Fruit fly (Drosophila melanogaster) whole organism, embryonic: ENCODE results near the gene lectin-21Cb.

Source experiments
- Awh ChIP-seq: fragments of 200-800 bp; sonication (Bioruptor generic); IDR thresholded peaks from 2 replicates; pipeline ENCODE4, ENCODE4 v1.3.6; 2022; ENCODE audit warnings: missing biosample characterization, missing genetic modification characterization
- BEAF-32 ChIP-seq: fragments of 200-800 bp; sonication (Bioruptor generic); optimal IDR thresholded peaks from 3 replicates; lab custom pipeline; 2017; ENCODE audit warnings: missing biosample characterization, missing genetic modification characterization, mild to moderate bottlenecking, moderate library complexity, missing genetic modification reagents
- Bdp1 ChIP-seq: fragments of 200-800 bp; sonication (Bioruptor generic); optimal IDR thresholded peaks from 3 replicates; lab custom pipeline; 2016; ENCODE audit warnings: missing biosample characterization, missing genetic modification characterization
- CG10267 ChIP-seq: fragments of 200-800 bp; sonication (Bioruptor generic); optimal IDR thresholded peaks from 2 replicates; lab custom pipeline; 2018; ENCODE audit warnings: missing biosample characterization, mild to moderate bottlenecking, missing genetic modification characterization, moderate library complexity
- CG10654 ChIP-seq: fragments of 200-800 bp; sonication (Bioruptor generic); optimal IDR thresholded peaks from 2 replicates; lab custom pipeline; 2016; ENCODE audit warnings: missing biosample characterization, missing genetic modification characterization
- CG11695 ChIP-seq: fragments of 200-800 bp; sonication (Bioruptor generic); IDR thresholded peaks from 3 replicates; pipeline ENCODE4 v1.3.6; 2022; ENCODE audit warnings: missing biosample characterization, missing genetic modification characterization
- CG14860 ChIP-seq: fragments of 200-800 bp; sonication (Bioruptor generic); IDR thresholded peaks from 3 replicates; pipeline ENCODE4 v1.3.6; 2022; ENCODE audit warnings: missing biosample characterization, missing genetic modification characterization; ENCODE audit not compliant: partially characterized antibody
- CG17568 ChIP-seq: fragments of 200-800 bp; sonication (Bioruptor generic); optimal IDR thresholded peaks from 2 replicates; lab custom pipeline; 2018; ENCODE audit warnings: missing biosample characterization, mild to moderate bottlenecking, missing genetic modification characterization, moderate library complexity
- CG17912 ChIP-seq: fragments of 200-800 bp; sonication (Bioruptor generic); optimal IDR thresholded peaks from 2 replicates; lab custom pipeline; 2018; ENCODE audit warnings: missing biosample characterization, mild to moderate bottlenecking, missing genetic modification characterization
- CG2199 ChIP-seq: fragments of 200-800 bp; sonication (Bioruptor generic); IDR thresholded peaks from 3 replicates; pipeline ENCODE4 v1.3.6; 2022; ENCODE audit warnings: missing biosample characterization, missing genetic modification characterization
- CG32532 ChIP-seq: fragments of 200-800 bp; sonication (Bioruptor generic); IDR thresholded peaks from 2 replicates; pipeline ENCODE4 v1.3.6; 2022; ENCODE audit warnings: missing biosample characterization, missing genetic modification characterization
- CG32767 ChIP-seq: fragments of 200-800 bp; sonication (Bioruptor generic); IDR thresholded peaks from 2 replicates; pipeline ENCODE4 v1.3.6; 2022; ENCODE audit warnings: missing biosample characterization, missing genetic modification characterization
- CG34422 ChIP-seq: fragments of 200-800 bp; sonication (Bioruptor generic); IDR thresholded peaks from 3 replicates; pipeline ENCODE4 v1.3.6; 2022; ENCODE audit warnings: missing biosample characterization, missing genetic modification characterization
- CG4617 ChIP-seq: fragments of 200-800 bp; sonication (Bioruptor generic); optimal IDR thresholded peaks from 3 replicates; lab custom pipeline; 2016; ENCODE audit warnings: missing biosample characterization, missing genetic modification characterization, borderline replicate concordance
- CG6791 ChIP-seq: fragments of 200-800 bp; sonication (Bioruptor generic); IDR thresholded peaks from 3 replicates; pipeline ENCODE4 v1.3.6; 2022; ENCODE audit warnings: missing biosample characterization, missing genetic modification characterization; ENCODE audit not compliant: partially characterized antibody
- CG7556 ChIP-seq: fragments of 200-800 bp; sonication (Bioruptor generic); optimal IDR thresholded peaks from 2 replicates; lab custom pipeline; 2017; ENCODE audit warnings: missing biosample characterization, mild to moderate bottlenecking, missing genetic modification characterization
- CG8944 ChIP-seq: fragments of 200-800 bp; sonication (Bioruptor generic); optimal IDR thresholded peaks from 3 replicates; lab custom pipeline; 2016; ENCODE audit warnings: missing biosample characterization, missing genetic modification characterization
- CoRest ChIP-seq: fragments of 200-800 bp; sonication (Bioruptor generic); optimal IDR thresholded peaks from 3 replicates; lab custom pipeline; 2018; ENCODE audit warnings: missing biosample characterization, mild to moderate bottlenecking, missing genetic modification characterization, moderate library complexity
- Dll ChIP-seq: fragments of 200-800 bp; sonication (Bioruptor generic); IDR thresholded peaks from 4 replicates; pipeline ENCODE4 v1.3.6; 2022; ENCODE audit warnings: missing biosample characterization, missing genetic modification characterization; ENCODE audit not compliant: partially characterized antibody
- Doc3 ChIP-seq: fragments of 200-800 bp; sonication (Bioruptor generic); IDR thresholded peaks from 3 replicates; pipeline ENCODE4 v1.3.6; 2022; ENCODE audit warnings: missing biosample characterization, missing genetic modification characterization; ENCODE audit not compliant: partially characterized antibody
- HLHmδ ChIP-seq: fragments of 200-800 bp; sonication (Bioruptor generic); optimal IDR thresholded peaks from 2 replicates; lab custom pipeline; 2018; ENCODE audit warnings: missing biosample characterization, mild to moderate bottlenecking, missing genetic modification characterization, moderate library complexity
- Hr78 ChIP-seq, 2 experiments: fragments of 200-800 bp in 1 of 2; fragments of >200 bp in 1 of 2; sonication (Bioruptor generic) in 1 of 2; optimal IDR thresholded peaks; 2 replicates each; lab custom pipeline; 2017 to 2019; ENCODE audit warnings: missing biosample characterization in 2 of 2, missing genetic modification characterization in 2 of 2, mild to moderate bottlenecking in 1 of 2, moderate library complexity in 1 of 2
- MBD-R2 ChIP-seq: fragments of 200-800 bp; sonication (Bioruptor generic); IDR thresholded peaks from 2 replicates; pipeline ENCODE4 v1.3.6; 2022; ENCODE audit warnings: missing biosample characterization, missing genetic modification characterization
- Mes4 ChIP-seq: fragments of 200-800 bp; sonication (Bioruptor generic); optimal IDR thresholded peaks from 2 replicates; lab custom pipeline; 2016; ENCODE audit warnings: missing biosample characterization, missing genetic modification characterization
- Ptx1 ChIP-seq: fragments of 200-800 bp; sonication (Bioruptor generic); IDR thresholded peaks from 2 replicates; pipeline ENCODE4 v1.3.6; 2022; ENCODE audit warnings: missing biosample characterization, missing genetic modification characterization
- Sox102F ChIP-seq: fragments of 200-800 bp; sonication (Bioruptor generic); optimal IDR thresholded peaks from 2 replicates; lab custom pipeline; 2018; ENCODE audit warnings: missing biosample characterization, mild to moderate bottlenecking, missing genetic modification characterization, moderate library complexity
- Spps ChIP-seq: fragments of 200-800 bp; sonication (Bioruptor generic); optimal IDR thresholded peaks from 2 replicates; lab custom pipeline; 2018; ENCODE audit warnings: missing biosample characterization, mild to moderate bottlenecking, missing genetic modification characterization
- ac ChIP-seq: fragments of 200-800 bp; sonication (Bioruptor generic); optimal IDR thresholded peaks from 3 replicates; lab custom pipeline; 2017; ENCODE audit warnings: missing biosample characterization, mild to moderate bottlenecking, missing genetic modification characterization
- chn ChIP-seq: fragments of 200-800 bp; sonication (Bioruptor generic); optimal IDR thresholded peaks from 2 replicates; lab custom pipeline; 2016; ENCODE audit warnings: missing biosample characterization, missing genetic modification characterization
- danr ChIP-seq: fragments of 200-800 bp; sonication (Bioruptor generic); IDR thresholded peaks from 2 replicates; pipeline ENCODE4 v1.3.6; 2022; ENCODE audit warnings: missing biosample characterization, missing genetic modification characterization
- exex ChIP-seq: fragments of 200-800 bp; sonication (Bioruptor generic); optimal IDR thresholded peaks from 4 replicates; lab custom pipeline; 2018; ENCODE audit warnings: missing biosample characterization, mild to moderate bottlenecking, missing genetic modification characterization, moderate library complexity
- fd3F ChIP-seq: fragments of 200-800 bp; sonication (Bioruptor generic); optimal IDR thresholded peaks from 2 replicates; lab custom pipeline; 2018; ENCODE audit warnings: missing biosample characterization, mild to moderate bottlenecking, missing genetic modification characterization, moderate library complexity
- gfzf ChIP-seq: fragments of 200-800 bp; sonication (Bioruptor generic); optimal IDR thresholded peaks from 2 replicates; lab custom pipeline; 2016; ENCODE audit warnings: missing biosample characterization, mild to moderate bottlenecking, missing genetic modification characterization, moderate library complexity
- gro ChIP-seq: fragments of 200-800 bp; sonication (Bioruptor generic); optimal IDR thresholded peaks from 2 replicates; lab custom pipeline; 2016; ENCODE audit warnings: missing biosample characterization, missing genetic modification characterization
- gsb ChIP-seq: fragments of 200-800 bp; sonication (Bioruptor generic); IDR thresholded peaks from 2 replicates; pipeline ENCODE4 v1.3.6; 2022; ENCODE audit warnings: missing biosample characterization, missing genetic modification characterization
- insv ChIP-seq, 2 experiments: fragments of 200-800 bp; sonication (Bioruptor generic); optimal IDR thresholded peaks; 3 replicates each; lab custom pipeline; 2016 to 2018; ENCODE audit warnings: missing biosample characterization in 2 of 2, missing genetic modification characterization in 2 of 2
- jing ChIP-seq: fragments of 200-800 bp; sonication (Bioruptor generic); optimal IDR thresholded peaks from 2 replicates; lab custom pipeline; 2018; ENCODE audit warnings: missing biosample characterization, mild to moderate bottlenecking, missing genetic modification characterization
- kni ChIP-seq: fragments of 200-800 bp; sonication (Bioruptor generic); optimal IDR thresholded peaks from 3 replicates; lab custom pipeline; 2017; ENCODE audit warnings: mild to moderate bottlenecking, missing biosample characterization, missing genetic modification reagents, missing genetic modification characterization
- mirr ChIP-seq: fragments of 200-800 bp; sonication (Bioruptor generic); optimal IDR thresholded peaks from 3 replicates; lab custom pipeline; 2018; ENCODE audit warnings: missing biosample characterization, mild to moderate bottlenecking, missing genetic modification characterization
- nerfin-1 ChIP-seq: fragments of 200-800 bp; sonication (Bioruptor generic); optimal IDR thresholded peaks from 3 replicates; lab custom pipeline; 2019; ENCODE audit warnings: missing biosample characterization, mild to moderate bottlenecking, missing genetic modification characterization, moderate library complexity
- nerfin-2 ChIP-seq: fragments of 200-800 bp; sonication (Bioruptor generic); IDR thresholded peaks from 2 replicates; pipeline ENCODE4 v1.3.6; 2022; ENCODE audit warnings: missing biosample characterization, missing genetic modification characterization; ENCODE audit not compliant: partially characterized antibody
- p53 ChIP-seq: fragments of 200-800 bp; sonication (Bioruptor generic); optimal IDR thresholded peaks from 2 replicates; lab custom pipeline; 2016; ENCODE audit warnings: missing biosample characterization, missing genetic modification characterization
- pb ChIP-seq: fragments of 200-800 bp; sonication (Bioruptor generic); optimal IDR thresholded peaks from 3 replicates; lab custom pipeline; 2016; ENCODE audit warnings: missing biosample characterization, missing genetic modification characterization
- pros ChIP-seq: fragments of 200-800 bp; sonication (Bioruptor generic); optimal IDR thresholded peaks from 3 replicates; lab custom pipeline; 2019; ENCODE audit warnings: missing biosample characterization, mild to moderate bottlenecking, missing genetic modification characterization, moderate library complexity
- row ChIP-seq: fragments of 200-800 bp; sonication (Bioruptor generic); IDR thresholded peaks from 3 replicates; pipeline ENCODE4 v1.3.6; 2022; ENCODE audit warnings: missing biosample characterization, missing genetic modification characterization
- sisA ChIP-seq: fragments of 200-800 bp; sonication (Bioruptor generic); IDR thresholded peaks from 2 replicates; pipeline ENCODE4 v1.3.6; 2022; ENCODE audit warnings: missing biosample characterization, missing genetic modification characterization
- slou ChIP-seq: fragments of 200-800 bp; sonication (Bioruptor generic); optimal IDR thresholded peaks from 3 replicates; lab custom pipeline; 2016; ENCODE audit warnings: missing biosample characterization, missing genetic modification characterization
- trem ChIP-seq: fragments of 200-800 bp; optimal IDR thresholded peaks from 3 replicates; lab custom pipeline; 2019; ENCODE audit warnings: missing biosample characterization, mild to moderate bottlenecking, missing genetic modification characterization, moderate library complexity
- unpg ChIP-seq: fragments of 200-800 bp; sonication (Bioruptor generic); optimal IDR thresholded peaks from 3 replicates; lab custom pipeline; 2018; ENCODE audit warnings: missing biosample characterization, mild to moderate bottlenecking, missing genetic modification characterization, moderate library complexity
- usp ChIP-seq: fragments of >200 bp; optimal IDR thresholded peaks from 2 replicates; lab custom pipeline; 2017; ENCODE audit warnings: missing biosample characterization, missing genetic modification characterization

lectin-21Cb gene

DNA sequence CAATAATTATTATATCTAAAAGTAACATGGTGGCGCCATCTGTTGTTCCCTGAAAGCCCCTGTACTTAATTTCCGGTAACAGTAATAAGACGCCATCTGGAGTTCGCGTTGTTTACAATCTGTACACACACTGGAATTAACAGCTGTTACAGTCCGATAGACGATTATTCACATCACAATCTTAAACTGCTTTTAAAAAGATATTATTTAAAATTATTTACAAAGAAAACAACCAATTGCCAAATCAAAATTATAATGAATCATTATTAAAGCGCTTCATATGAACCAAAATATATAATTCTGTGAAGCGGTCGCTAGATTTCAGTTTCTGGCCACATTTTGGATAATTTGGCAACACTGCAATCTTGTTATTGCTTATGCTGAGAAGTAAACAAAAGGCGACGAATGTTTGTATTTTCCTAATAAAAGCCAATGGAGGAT lies 18.5 kb downstream of the lectin-21Cb start, which contains the start of gene CG13689 (continued):
- no peak for TF ChIP-seq CG17568 (GFP tag; lab: Kevin White, UChicago)
- TF ChIP-seq Awh: no peak
- TF ChIP-seq fd3F (GFP tag; lab: Kevin White, UChicago): no peak
- peak; percentile 85 for TF ChIP-seq trem (tag; lab: Kevin White, UChicago)
- TF ChIP-seq Spps: no peak
- TF ChIP-seq nerfin-2 (GFP tag; lab: Robert Waterston, UW): no peak
- TF ChIP-seq CoRest (tag; lab: Kevin White, UChicago): peak; percentile 68
- peak; percentile 63 for TF ChIP-seq sisA
- no peak for TF ChIP-seq usp (GFP tag; lab: Kevin White, UChicago)
- TF ChIP-seq p53 (GFP tag; lab: Kevin White, UChicago): no peak
- TF ChIP-seq HLHmδ: no peak
- no peak for TF ChIP-seq nerfin-1
- no peak for TF ChIP-seq gsb
- no peak for TF ChIP-seq Doc3 (GFP tag; lab: Robert Waterston, UW)
- TF ChIP-seq ac (GFP tag; lab: Kevin White, UChicago): no peak
- TF ChIP-seq chn: peak; percentile 45
- TF ChIP-seq CG6791 (GFP tag; lab: Robert Waterston, UW): no peak
- TF ChIP-seq row (GFP tag; lab: Robert Waterston, UW): peak; percentile 24; the same call in 2 of the 3 replicates
- TF ChIP-seq CG34422 (GFP tag; lab: Robert Waterston, UW): peak; percentile 72
- peak; percentile 33 for TF ChIP-seq CG10654 (GFP tag; lab: Kevin White, UChicago)
- TF ChIP-seq gfzf (GFP tag; lab: Kevin White, UChicago): no peak
- peak; percentile 35 for TF ChIP-seq BEAF-32 (GFP tag; lab: Kevin White, UChicago)
- no peak for TF ChIP-seq danr (GFP tag; lab: Robert Waterston, UW)
- no peak for TF ChIP-seq Hr78 (GFP tag; optimal IDR thresholded peaks at IDR 0.05; lab: Kevin White, UChicago)
- peak; percentile 74 for TF ChIP-seq Sox102F
- peak; percentile 69; the same call in 1 of the 3 replicates for TF ChIP-seq CG2199 (GFP tag; lab: Robert Waterston, UW)
- no peak for TF ChIP-seq unpg (GFP tag; lab: Kevin White, UChicago)
- no peak for TF ChIP-seq kni (GFP tag; lab: Kevin White, UChicago)
- TF ChIP-seq CG11695: no peak
- peak; percentile 83 for TF ChIP-seq CG32532 (GFP tag; lab: Robert Waterston, UW)
- peak; percentile 90 for TF ChIP-seq CG10267 (tag; lab: Kevin White, UChicago)
- no peak for TF ChIP-seq pros (GFP tag; lab: Kevin White, UChicago)
- no peak for TF ChIP-seq CG32767 (GFP tag; lab: Robert Waterston, UW)
- peak; percentile 23 for TF ChIP-seq slou
- TF ChIP-seq CG4617: peak; percentile 74
- no peak for TF ChIP-seq CG7556 (GFP tag; lab: Kevin White, UChicago)
- TF ChIP-seq CG14860 (GFP tag; lab: Robert Waterston, UW): no peak
- peak; percentile 17 for TF ChIP-seq Bdp1
- TF ChIP-seq Mes4 (GFP tag; lab: Kevin White, UChicago): no peak
- TF ChIP-seq MBD-R2: peak; percentile 81
- no peak for TF ChIP-seq jing
- no peak for TF ChIP-seq gro (GFP tag; lab: Kevin White, UChicago)
- peak; percentile 13 for TF ChIP-seq CG8944 (GFP tag; lab: Kevin White, UChicago)
- TF ChIP-seq insv (GFP tag; optimal IDR thresholded peaks at IDR 0.05; lab: Kevin White, UChicago): peak in 1 of 2 experiments; percentile 55
- no peak for TF ChIP-seq pb (GFP tag; lab: Kevin White, UChicago)
- peak; percentile 44 for TF ChIP-seq CG17912 (GFP tag; lab: Kevin White, UChicago)
- peak; percentile 65 for TF ChIP-seq Ptx1
- TF ChIP-seq mirr (GFP tag; lab: Kevin White, UChicago): no peak
- no peak for TF ChIP-seq exex (tag; lab: Kevin White, UChicago)
- peak; percentile 56; the same call in 2 of the 4 replicates for TF ChIP-seq Dll (GFP tag; lab: Robert Waterston, UW)
